Worm (Caenorhabditis elegans) whole organism, L4/young adult: ENCODE results near the gene T25D3.4.

Experiments
- W03F9.2 ChIP-seq: fragments of 150-350 bp; optimal IDR thresholded peaks from 2 replicates; lab custom pipeline; 2014; ENCODE audit warnings: missing biosample characterization, missing genetic modification characterization
- him-1 ChIP-seq: sonication (generic microtip); optimal IDR thresholded peaks from 2 replicates; lab custom pipeline; 2016; ENCODE audit warnings: missing genotype, missing genetic modification reagents, missing genetic modification characterization, missing compliant biosample characterization

DNA sequence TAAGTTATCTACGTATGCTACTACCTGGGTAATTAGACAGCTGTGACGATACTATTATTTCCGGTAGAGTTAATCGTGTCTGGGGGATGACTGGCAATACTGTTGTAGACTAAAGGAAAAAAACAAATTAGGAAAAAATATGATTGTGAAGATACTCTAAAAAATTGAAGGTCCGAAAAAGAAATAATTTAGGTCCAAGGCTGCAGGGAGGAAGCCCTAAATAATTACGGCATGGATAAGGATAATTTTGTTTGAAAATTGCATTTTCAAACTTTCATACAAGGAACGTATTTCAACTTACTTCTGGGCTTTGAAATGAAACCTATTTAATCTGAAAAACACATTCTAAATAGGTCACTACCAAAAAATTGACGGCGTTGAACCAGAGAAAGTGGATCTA is 18.1 kb upstream of the T25D3.4 start, which contains the start of gene srd-3:
- TF ChIP-seq him-1 (tag; lab: Kevin White, UChicago): no peak
- no peak for TF ChIP-seq W03F9.2
